Worm (Caenorhabditis elegans) whole organism, early embryonic: ENCODE measurements around the gene zipt-7.2.

Experiments
- F13C5.2 ChIP-seq: sonication (generic microtip); optimal IDR thresholded peaks from 2 replicates; lab custom pipeline; 2017; ENCODE audit warnings: mild to moderate bottlenecking, missing genetic modification characterization, inconsistent platforms, missing compliant biosample characterization
- ama-1 ChIP-seq: fragments of 150-350 bp; optimal IDR thresholded peaks from 2 replicates; lab custom pipeline; 2014
- ceh-13 ChIP-seq: fragments of 200-800 bp; sonication (Bioruptor generic); optimal IDR thresholded peaks from 2 replicates; lab custom pipeline; 2018; ENCODE audit warnings: mild to moderate bottlenecking, missing genetic modification characterization, missing compliant biosample characterization
- ceh-36 ChIP-seq: sonication (generic microtip); optimal IDR thresholded peaks from 2 replicates; lab custom pipeline; 2016; ENCODE audit warnings: missing genetic modification characterization, inconsistent platforms, missing compliant biosample characterization
- ets-7 ChIP-seq: sonication (generic microtip); optimal IDR thresholded peaks from 2 replicates; lab custom pipeline; 2016; ENCODE audit warnings: missing genotype, missing genetic modification characterization, missing compliant biosample characterization
- flt-1 ChIP-seq: fragments of 200-800 bp; sonication (Bioruptor generic); IDR thresholded peaks from 2 replicates; pipeline ENCODE4 v1.3.6; 2022; ENCODE audit warnings: missing genetic modification characterization, missing compliant biosample characterization
- hmg-4 ChIP-seq: fragments of 200-800 bp; sonication (Bioruptor generic); optimal IDR thresholded peaks from 2 replicates; lab custom pipeline; 2018; ENCODE audit warnings: mild to moderate bottlenecking, missing genetic modification characterization, missing compliant biosample characterization
- scrt-1 ChIP-seq: fragments of 200-800 bp; sonication (Bioruptor generic); IDR thresholded peaks from 2 replicates; pipeline ENCODE4 v1.3.6; 2022; ENCODE audit warnings: missing genetic modification characterization, missing compliant biosample characterization
- tbx-11 ChIP-seq: fragments of 200-800 bp; sonication (Bioruptor generic); IDR thresholded peaks from 2 replicates; pipeline ENCODE4 v1.3.6; 2022; ENCODE audit warnings: missing genetic modification characterization, missing compliant biosample characterization

- TF ChIP-seq ama-1 (lab: Kevin White, UChicago) (no peak), ceh-36 (tag; lab: Kevin White, UChicago) (no peak), ceh-13 (GFP tag; lab: Kevin White, UChicago) (no peak), scrt-1 (GFP tag; lab: Robert Waterston, UW) (no peak), flt-1 (GFP tag; lab: Robert Waterston, UW) (no peak), tbx-11 (GFP tag; lab: Robert Waterston, UW) (no peak), ets-7 (tag; lab: Kevin White, UChicago) (no peak), hmg-4 (no peak), F13C5.2 (tag; lab: Kevin White, UChicago) (no peak)
These were observed 14.4 kb downstream of the zipt-7.2 start, which contains the start of gene gob-1 for ce11 chrX:15493322-15493721.
